Fruit fly (Drosophila melanogaster): ENCODE data around the gene jar.
A peak's percentile ranks its signal among the peaks of the same experiment; 100 is the strongest.

jar gene

DNA sequence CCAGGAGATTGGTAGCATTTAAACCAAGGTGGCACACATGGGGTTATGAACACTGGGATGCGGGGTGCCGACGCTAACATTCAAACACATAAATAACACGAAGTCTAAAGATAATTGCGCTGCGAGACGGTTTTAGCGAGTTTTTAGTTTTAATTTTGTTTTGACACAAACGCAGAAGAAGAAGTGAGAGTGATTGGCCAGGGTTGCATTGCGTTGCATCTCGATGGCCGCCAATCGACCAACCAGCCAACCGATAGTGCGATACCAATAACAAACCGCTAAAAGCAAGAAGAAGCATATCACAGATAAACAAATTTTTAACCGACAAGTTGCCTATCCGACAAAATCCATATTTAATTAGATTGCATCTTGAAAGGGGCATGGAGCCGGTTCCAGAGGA, 44.3 kb downstream of the jar start, which contains the start of the genes Spps and CG13609 (continued):
- TF ChIP-seq HLH54F (GFP tag; optimal IDR thresholded peaks at IDR 0.05): no peak
- peak; percentile 43 for TF ChIP-seq CG9797 (GFP tag; optimal IDR thresholded peaks at IDR 0.05)
- TF ChIP-seq zfh2 (GFP tag; optimal IDR thresholded peaks at IDR 0.05): peak; percentile 19
- no peak for TF ChIP-seq CG6854 (GFP tag; optimal IDR thresholded peaks at IDR 0.05)
- TF ChIP-seq Deaf1 (tag; optimal IDR thresholded peaks at IDR 0.05): no peak
- peak; percentile 87 for TF ChIP-seq MESR4 (GFP tag; optimal IDR thresholded peaks at IDR 0.05)
- no peak for TF ChIP-seq Fer3 (tag; optimal IDR thresholded peaks at IDR 0.05)
- TF ChIP-seq esg (GFP tag; conservative IDR thresholded peaks at IDR 0.05): no peak
- no peak for TF ChIP-seq CG6175 (GFP tag; IDR thresholded peaks at IDR 0.05)
- no peak for TF ChIP-seq Hr78 (GFP tag; optimal IDR thresholded peaks at IDR 0.05)
- TF ChIP-seq Spps (tag; optimal IDR thresholded peaks at IDR 0.05): peak; percentile 52
- TF ChIP-seq caup (GFP tag; optimal IDR thresholded peaks at IDR 0.05; ENCODE audit: severe bottlenecking): peak; percentile 33
- TF ChIP-seq CG9437 (GFP tag; optimal IDR thresholded peaks at IDR 0.05): no peak
- TF ChIP-seq C15 (GFP tag; IDR thresholded peaks at IDR 0.05): no peak
- TF ChIP-seq ato (GFP tag; IDR thresholded peaks at IDR 0.05; ENCODE audit: partially characterized antibody): peak; percentile 99
- no peak for TF ChIP-seq ttk (GFP tag; IDR thresholded peaks at IDR 0.05)
- peak; percentile 95 for TF ChIP-seq Myb (GFP tag; optimal IDR thresholded peaks at IDR 0.05)
- peak; percentile 100 for TF ChIP-seq chinmo (GFP tag; IDR thresholded peaks at IDR 0.05; ENCODE audit: partially characterized antibody)
- TF ChIP-seq tgo (GFP tag; IDR thresholded peaks at IDR 0.05): no peak
- no peak for TF ChIP-seq gcm (GFP tag; optimal IDR thresholded peaks at IDR 0.05)
- TF ChIP-seq CG18262 (tag; optimal IDR thresholded peaks at IDR 0.05): no peak
- TF ChIP-seq Kr (GFP tag; optimal IDR thresholded peaks at IDR 0.05): no peak
- peak; percentile 31 for TF ChIP-seq CG12391 (tag; optimal IDR thresholded peaks at IDR 0.05)
- no peak for TF ChIP-seq Hmr (GFP tag; optimal IDR thresholded peaks at IDR 0.05)
- peak; percentile 80 for TF ChIP-seq pzg (GFP tag; optimal IDR thresholded peaks at IDR 0.05)
- no peak for TF ChIP-seq NC2α (GFP tag; optimal IDR thresholded peaks at IDR 0.05)
- TF ChIP-seq tup (GFP tag; optimal IDR thresholded peaks at IDR 0.05): no peak
- TF ChIP-seq CG1529 (GFP tag; optimal IDR thresholded peaks at IDR 0.05): no peak
- TF ChIP-seq NC2β (GFP tag; optimal IDR thresholded peaks at IDR 0.05): peak; percentile 36
- peak; percentile 92 for TF ChIP-seq zen2 (GFP tag; IDR thresholded peaks at IDR 0.05; ENCODE audit: partially characterized antibody)
- no peak for TF ChIP-seq CG6654 (GFP tag; optimal IDR thresholded peaks at IDR 0.05)
- TF ChIP-seq jing (GFP tag; optimal IDR thresholded peaks at IDR 0.05): no peak
- no peak for TF ChIP-seq MTF-1 (GFP tag; optimal IDR thresholded peaks at IDR 0.05; ENCODE audit: borderline replicate concordance)
- TF ChIP-seq CG2202 (tag; optimal IDR thresholded peaks at IDR 0.05): peak; percentile 1
- peak; percentile 83 for TF ChIP-seq Doc3 (GFP tag; IDR thresholded peaks at IDR 0.05; ENCODE audit: partially characterized antibody)
- no peak for TF ChIP-seq z (GFP tag; IDR thresholded peaks at IDR 0.05)
- no peak for TF ChIP-seq unpg (GFP tag; optimal IDR thresholded peaks at IDR 0.05)
- TF ChIP-seq al (GFP tag; IDR thresholded peaks at IDR 0.05): no peak
- TF ChIP-seq Pdp1 (GFP tag; optimal IDR thresholded peaks at IDR 0.05): peak in 1 of 2 experiments; percentile 12
- TF ChIP-seq CG8290 (GFP tag; optimal IDR thresholded peaks at IDR 0.05): peak; percentile 9
- peak in 1 of 2 experiments; percentile 74 for TF ChIP-seq CG8290 (tag; optimal IDR thresholded peaks at IDR 0.05)
- no peak for TF ChIP-seq CG15073 (GFP tag; optimal IDR thresholded peaks at IDR 0.05)
- TF ChIP-seq CG17612 (GFP tag; IDR thresholded peaks at IDR 0.05): no peak
- no peak for TF ChIP-seq slou (GFP tag; optimal IDR thresholded peaks at IDR 0.05)
- TF ChIP-seq CG2875 (GFP tag; optimal IDR thresholded peaks at IDR 0.05): no peak
- no peak for TF ChIP-seq CG11723 (GFP tag; optimal IDR thresholded peaks at IDR 0.05)
- TF ChIP-seq Opbp (GFP tag; IDR thresholded peaks at IDR 0.05; ENCODE audit: partially characterized antibody): peak; percentile 98
- TF ChIP-seq CG17802 (tag; optimal IDR thresholded peaks at IDR 0.05): no peak
- peak; percentile 51; the same call in 2 of the 3 replicates for TF ChIP-seq row (GFP tag; IDR thresholded peaks at IDR 0.05)
- TF ChIP-seq CG1647 (GFP tag; optimal IDR thresholded peaks at IDR 0.05): no peak

Data from whole organism, embryonic.